Worm (Caenorhabditis elegans): ENCODE data around the gene sti-1.

ce11 chrV:802726-803125 is 29.4 kb downstream of the sti-1 start:
- TF ChIP-seq hmg-4 (GFP tag; optimal IDR thresholded peaks at IDR 0.05) (no peak), ama-1 (optimal IDR thresholded peaks at IDR 0.05) (no peak), ets-7 (tag; optimal IDR thresholded peaks at IDR 0.05) (no peak), flt-1 (GFP tag; IDR thresholded peaks at IDR 0.05) (no peak), pes-1 (GFP tag; IDR thresholded peaks at IDR 0.05) (no peak), F13C5.2 (tag; optimal IDR thresholded peaks at IDR 0.05) (no peak), B0310.2 (tag; optimal IDR thresholded peaks at IDR 0.05) (no peak), ceh-36 (tag; optimal IDR thresholded peaks at IDR 0.05) (no peak), hnd-1 (tag; optimal IDR thresholded peaks at IDR 0.05) (no peak)

All from whole organism, early embryonic.